Fruit fly (Drosophila melanogaster): ENCODE measurements around the gene Rrp5.

Rrp5 gene

DNA sequence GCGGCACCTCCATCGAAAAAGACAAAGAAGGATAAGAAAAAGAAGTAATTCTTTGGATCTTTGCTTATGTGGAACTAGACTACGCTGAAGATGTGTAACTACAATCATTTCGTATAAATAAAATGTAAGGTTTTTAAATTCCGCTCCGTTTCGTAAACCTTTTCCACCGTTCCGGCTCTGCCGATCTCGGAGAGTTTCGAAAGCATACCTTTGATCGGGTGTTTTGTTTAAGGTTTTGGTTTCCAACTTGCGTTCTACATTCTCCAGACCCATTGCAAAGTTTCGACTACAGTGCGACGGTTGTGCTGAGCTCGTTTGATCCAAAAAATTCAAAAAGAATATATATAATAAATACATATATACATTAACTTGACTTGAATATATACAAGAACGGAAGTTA, 3.5 kb upstream of the Rrp5 start, which contains the start of gene CG6432:
TSS of gene CG6432 (plus strand) at position 301 of the 400 bp plus-strand sequence.
- no peak for TF ChIP-seq noc (tag; optimal IDR thresholded peaks at IDR 0.05)

- no peak for TF ChIP-seq noc (tag; optimal IDR thresholded peaks at IDR 0.05)
Measured at dm6 chr3R:24320342-24320711, 12.8 kb downstream of the Rrp5 start.

DNA sequence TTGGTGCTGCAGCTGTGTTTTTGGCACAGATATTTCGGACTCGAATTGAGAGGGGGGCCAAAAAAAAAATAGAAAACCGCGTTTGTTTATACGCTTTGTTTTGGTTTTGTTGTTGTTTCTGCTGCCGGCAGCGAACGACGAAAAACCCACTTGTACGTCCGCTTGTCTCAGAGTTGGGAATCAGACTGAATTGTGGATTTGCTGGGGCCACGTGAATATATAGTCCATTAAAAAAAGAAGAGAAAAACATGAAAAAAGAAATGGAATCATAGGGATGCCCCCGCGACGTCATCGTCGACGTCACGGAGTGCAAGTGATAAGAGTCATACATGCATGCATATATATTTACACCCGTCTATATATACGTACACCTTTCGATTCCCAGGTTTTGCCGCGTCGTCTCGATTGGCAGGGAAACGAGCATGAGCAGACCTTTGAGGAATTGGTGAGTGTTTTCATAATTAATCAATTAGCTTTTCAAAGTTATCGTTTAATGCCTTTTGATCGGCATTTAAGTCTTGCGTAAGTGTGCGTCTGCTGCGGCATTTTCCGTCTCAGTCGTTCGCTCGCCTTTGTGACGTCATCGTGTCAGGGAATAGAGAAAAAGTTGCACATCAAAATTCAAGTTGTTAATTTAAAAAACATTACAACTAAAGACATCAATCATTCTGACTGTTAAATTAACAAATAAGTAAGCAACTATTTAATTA, 13.3 kb downstream of the Rrp5 start:
- no peak for TF ChIP-seq noc (tag; optimal IDR thresholded peaks at IDR 0.05)

dm6 chr3R:24319083-24319381, 14.1 kb downstream of the Rrp5 start:
- no peak for TF ChIP-seq noc (tag; optimal IDR thresholded peaks at IDR 0.05)

- TF ChIP-seq noc (tag; optimal IDR thresholded peaks at IDR 0.05) = no peak
Measured at dm6 chr3R:24318217-24319082, 14.7 kb downstream of the Rrp5 start, which contains the start of the genes Nab2 and BRWD3. Nab2 (minus strand) TSS chr3R:24318419. BRWD3 (plus strand) TSS chr3R:24319000.

dm6 chr3R:24303060-24303459, 30.1 kb downstream of the Rrp5 start:
- TF ChIP-seq noc (tag; optimal IDR thresholded peaks at IDR 0.05) = peak; percentile 30

DNA sequence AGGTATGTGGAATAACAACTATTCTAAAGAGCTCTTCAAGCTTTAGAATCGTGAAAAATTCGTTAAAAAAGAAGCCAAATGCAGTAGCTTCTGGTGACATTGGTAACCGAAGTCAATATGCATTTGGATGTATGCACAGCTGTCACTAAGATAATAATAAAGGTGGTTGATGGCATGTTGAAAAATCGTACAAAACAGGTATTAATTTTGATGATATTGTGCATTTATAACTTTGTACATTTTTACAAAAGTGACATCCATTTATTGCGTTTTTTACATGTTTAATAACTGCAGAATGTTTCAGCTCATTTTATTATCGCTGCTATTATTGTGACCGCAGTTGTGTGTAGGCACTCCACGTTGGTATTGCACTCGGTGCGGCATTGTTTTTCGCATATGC, 31.6 kb downstream of the Rrp5 start:
- TF ChIP-seq noc (tag; optimal IDR thresholded peaks at IDR 0.05) = no peak

dm6 chr3R:24299148-24299547, 34.0 kb downstream of the Rrp5 start:
- no peak for TF ChIP-seq noc (tag; optimal IDR thresholded peaks at IDR 0.05)

DNA sequence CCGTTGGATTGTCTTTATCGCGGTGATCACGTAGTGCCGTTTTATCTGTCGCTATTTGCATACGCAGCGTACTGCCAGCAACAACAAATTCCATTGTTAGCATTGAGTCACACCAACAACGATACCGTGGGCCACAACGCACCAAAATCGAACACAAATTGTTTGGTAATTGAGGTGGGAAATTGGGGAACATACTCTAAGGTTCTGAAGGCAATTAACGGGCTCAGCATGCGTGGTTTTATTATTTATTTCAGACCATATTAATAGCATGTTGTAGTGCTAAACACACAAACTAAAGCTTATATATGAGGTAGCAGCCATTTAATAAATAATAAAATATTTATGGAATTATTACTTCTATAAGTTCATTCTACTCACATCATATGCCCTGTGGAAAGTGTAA, 34.6 kb downstream of the Rrp5 start:
- TF ChIP-seq noc (tag; optimal IDR thresholded peaks at IDR 0.05) = no peak

dm6 chr3R:24297444-24298146, 35.5 kb downstream of the Rrp5 start:
- TF ChIP-seq noc (tag; optimal IDR thresholded peaks at IDR 0.05) = no peak

DNA sequence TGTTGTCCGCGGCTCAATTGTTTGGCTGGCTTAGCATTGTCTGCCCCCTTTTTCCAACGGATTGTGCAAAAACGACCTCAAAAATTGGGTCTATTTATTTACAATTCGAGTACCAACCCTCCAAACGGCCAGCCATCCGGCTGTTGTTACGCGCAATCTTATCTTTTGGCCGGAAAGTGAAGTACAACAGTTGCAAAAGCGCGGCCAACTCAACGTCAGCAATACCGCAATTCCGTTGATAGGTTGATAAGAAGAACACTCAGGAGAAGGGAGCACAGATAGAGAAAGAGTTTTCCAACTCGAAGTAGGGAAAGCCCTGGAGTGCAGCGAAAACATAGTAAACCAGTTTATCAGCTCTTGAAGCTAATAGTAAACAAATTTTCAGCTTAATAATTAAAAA, 36.2 kb downstream of the Rrp5 start:
- no peak for TF ChIP-seq noc (tag; optimal IDR thresholded peaks at IDR 0.05)

- TF ChIP-seq noc (tag; optimal IDR thresholded peaks at IDR 0.05) = peak; percentile 84
Measured at dm6 chr3R:24295556-24296465, 37.3 kb downstream of the Rrp5 start.

DNA sequence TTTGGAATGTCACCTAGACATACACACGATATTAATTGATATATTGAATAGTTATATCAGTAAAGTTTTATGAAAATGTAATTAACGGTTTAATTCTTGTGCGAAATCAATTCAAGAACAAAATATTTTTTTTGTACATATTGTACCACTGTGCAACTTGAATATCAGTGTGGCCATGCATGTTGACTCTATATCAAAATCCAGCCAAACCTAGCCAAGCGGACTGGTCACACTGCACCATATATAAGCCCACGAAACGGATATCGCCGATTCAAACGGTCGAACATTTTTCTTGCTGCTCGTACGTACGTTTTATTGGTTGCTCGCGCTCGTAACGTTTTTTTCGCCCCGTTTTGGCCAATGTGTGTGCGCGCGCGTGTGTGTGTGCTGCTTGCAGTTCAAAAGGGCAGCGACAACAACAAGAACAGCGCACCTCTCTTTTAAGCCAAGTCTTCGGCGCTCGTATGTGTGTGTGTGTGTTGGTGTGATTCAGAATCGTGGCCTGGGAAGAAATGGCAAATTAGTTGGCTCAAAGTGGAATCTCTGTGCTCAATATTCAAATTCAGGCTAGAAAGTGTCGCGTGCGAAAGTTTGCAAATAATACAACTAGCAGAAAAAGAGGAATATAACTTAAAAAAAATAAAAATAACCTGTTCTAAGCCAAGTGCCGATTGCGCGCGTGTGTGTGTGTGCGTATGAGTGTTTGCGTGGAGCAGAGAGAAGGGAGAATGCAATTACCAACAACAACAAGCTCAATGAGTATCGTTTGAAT, 38.1 kb downstream of the Rrp5 start, which contains the start of gene crb:
TSS of gene crb (plus strand) at position 295 of the 772 bp plus-strand sequence.
- TF ChIP-seq noc (tag; optimal IDR thresholded peaks at IDR 0.05) = no peak

DNA sequence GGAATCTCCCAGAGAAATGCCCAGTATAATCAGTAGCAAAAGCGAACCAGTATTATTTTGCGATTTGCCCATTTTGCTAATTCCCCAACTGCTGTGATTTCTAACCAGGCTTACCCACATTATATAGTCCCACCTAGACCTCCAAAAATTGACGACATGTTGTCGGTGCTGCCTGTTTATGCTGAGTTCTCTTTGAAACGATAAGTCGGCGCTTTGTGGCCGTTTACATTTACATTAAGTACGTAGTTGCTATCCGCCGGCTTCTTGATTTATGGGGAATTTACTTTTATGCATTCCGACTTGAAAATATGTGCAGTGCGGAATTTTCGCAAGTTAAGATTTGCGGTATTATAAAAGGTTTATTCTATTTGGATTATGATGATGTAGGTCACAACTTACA, 38.8 kb downstream of the Rrp5 start, which contains the start of gene CG5715:
TSS of gene CG5715 (minus strand) at position 101 of the 400 bp plus-strand sequence.
- no peak for TF ChIP-seq noc (tag; optimal IDR thresholded peaks at IDR 0.05)

Measured in whole organism, larva.